Fruit fly (Drosophila melanogaster) whole organism, embryonic: ENCODE data around the gene CG9839.

ENCODE experiments used
- CG10565 ChIP-seq: fragments of 200-800 bp; sonication (Bioruptor generic); optimal IDR thresholded peaks from 3 replicates; lab custom pipeline; 2016; ENCODE audit warnings: missing biosample characterization, mild to moderate bottlenecking, missing genetic modification characterization
- CG12071 ChIP-seq: fragments of 200-800 bp; sonication (Bioruptor generic); optimal IDR thresholded peaks from 3 replicates; lab custom pipeline; 2018; ENCODE audit warnings: missing biosample characterization, mild to moderate bottlenecking, missing genetic modification characterization
- CG12769 ChIP-seq: fragments of 200-800 bp; sonication (Bioruptor generic); optimal IDR thresholded peaks from 2 replicates; lab custom pipeline; 2019; ENCODE audit warnings: missing biosample characterization, mild to moderate bottlenecking, missing genetic modification characterization, moderate library complexity
- CG13123 ChIP-seq: fragments of 200-800 bp; sonication (Bioruptor generic); optimal IDR thresholded peaks from 2 replicates; lab custom pipeline; 2016; ENCODE audit warnings: missing biosample characterization, missing genetic modification characterization
- CG14860 ChIP-seq: fragments of 200-800 bp; sonication (Bioruptor generic); IDR thresholded peaks from 3 replicates; pipeline ENCODE4 v1.3.6; 2022; ENCODE audit warnings: missing biosample characterization, missing genetic modification characterization; ENCODE audit not compliant: partially characterized antibody
- CG14965 ChIP-seq: fragments of 200-800 bp; sonication (Bioruptor generic); optimal IDR thresholded peaks from 2 replicates; lab custom pipeline; 2016; ENCODE audit warnings: missing biosample characterization, missing genetic modification characterization, borderline replicate concordance
- CG15601 ChIP-seq: fragments of 200-800 bp; sonication (Bioruptor generic); optimal IDR thresholded peaks from 3 replicates; lab custom pipeline; 2019; ENCODE audit warnings: missing biosample characterization, mild to moderate bottlenecking, missing genetic modification characterization, moderate library complexity
- CG1647 ChIP-seq: fragments of 200-800 bp; sonication (Bioruptor generic); optimal IDR thresholded peaks from 3 replicates; lab custom pipeline; 2016; ENCODE audit warnings: missing biosample characterization, missing genetic modification characterization
- CG18619 ChIP-seq: fragments of 200-800 bp; sonication (Bioruptor generic); optimal IDR thresholded peaks from 3 replicates; lab custom pipeline; 2017; ENCODE audit warnings: missing biosample characterization, mild to moderate bottlenecking, missing genetic modification characterization
- CG30020 ChIP-seq: fragments of 200-800 bp; optimal IDR thresholded peaks from 2 replicates; lab custom pipeline; 2019; ENCODE audit warnings: missing biosample characterization, mild to moderate bottlenecking, missing genetic modification characterization, moderate library complexity
- CG32772 ChIP-seq: fragments of 200-800 bp; sonication (Bioruptor generic); IDR thresholded peaks from 2 replicates; pipeline ENCODE4 v1.3.6; 2022; ENCODE audit warnings: missing biosample characterization, missing genetic modification characterization
- CG4707 ChIP-seq: fragments of 200-800 bp; sonication (Bioruptor generic); optimal IDR thresholded peaks from 2 replicates; lab custom pipeline; 2018; ENCODE audit warnings: missing biosample characterization, mild to moderate bottlenecking, missing genetic modification characterization, moderate library complexity
- CG7987 ChIP-seq: fragments of 200-800 bp; sonication (Bioruptor generic); optimal IDR thresholded peaks from 2 replicates; lab custom pipeline; 2018; ENCODE audit warnings: missing biosample characterization, mild to moderate bottlenecking, missing genetic modification characterization, moderate library complexity
- CG8290 ChIP-seq, 3 experiments: fragments of 200-800 bp; sonication (Bioruptor generic); optimal IDR thresholded peaks; 2 replicates each; lab custom pipeline; 2016 to 2019; ENCODE audit warnings: missing biosample characterization in 3 of 3, missing genetic modification characterization in 3 of 3, mild to moderate bottlenecking in 2 of 3, moderate library complexity in 1 of 3
- CG9817 ChIP-seq: fragments of 200-800 bp; sonication (Bioruptor generic); optimal IDR thresholded peaks from 2 replicates; lab custom pipeline; 2018; ENCODE audit warnings: missing biosample characterization, mild to moderate bottlenecking, missing genetic modification characterization, moderate library complexity
- CrebB ChIP-seq: fragments of 200-800 bp; sonication (Bioruptor generic); optimal IDR thresholded peaks from 3 replicates; lab custom pipeline; 2018; ENCODE audit warnings: missing biosample characterization, mild to moderate bottlenecking, missing genetic modification characterization
- D19B ChIP-seq: fragments of 200-800 bp; sonication (Bioruptor generic); optimal IDR thresholded peaks from 2 replicates; lab custom pipeline; 2017; ENCODE audit warnings: missing biosample characterization, mild to moderate bottlenecking, missing genetic modification characterization
- Dek ChIP-seq: fragments of 200-800 bp; sonication (Bioruptor generic); optimal IDR thresholded peaks from 3 replicates; lab custom pipeline; 2019; ENCODE audit warnings: missing biosample characterization, mild to moderate bottlenecking, missing genetic modification characterization, moderate library complexity
- Drgx ChIP-seq: fragments of 200-800 bp; sonication (Bioruptor generic); IDR thresholded peaks from 2 replicates; pipeline ENCODE4 v1.3.6; 2022; ENCODE audit warnings: missing biosample characterization, missing genetic modification characterization
- Fer1 ChIP-seq: fragments of 200-800 bp; sonication (Bioruptor generic); optimal IDR thresholded peaks from 2 replicates; lab custom pipeline; 2017; ENCODE audit warnings: missing biosample characterization, mild to moderate bottlenecking, missing genetic modification characterization
- MBD-R2 ChIP-seq: fragments of 200-800 bp; sonication (Bioruptor generic); IDR thresholded peaks from 2 replicates; pipeline ENCODE4 v1.3.6; 2022; ENCODE audit warnings: missing biosample characterization, missing genetic modification characterization
- MTF-1 ChIP-seq: fragments of 200-800 bp; sonication (Bioruptor generic); optimal IDR thresholded peaks from 2 replicates; lab custom pipeline; 2018; ENCODE audit warnings: missing biosample characterization, mild to moderate bottlenecking, missing genetic modification characterization, borderline replicate concordance
- Myb ChIP-seq: fragments of 200-800 bp; sonication (Bioruptor generic); optimal IDR thresholded peaks from 2 replicates; lab custom pipeline; 2016; ENCODE audit warnings: missing biosample characterization, missing genetic modification characterization
- Nf-YA ChIP-seq: fragments of 200-800 bp; sonication (Bioruptor generic); IDR thresholded peaks from 2 replicates; pipeline ENCODE4 v1.3.6; 2022; ENCODE audit warnings: missing biosample characterization, missing genetic modification characterization
- Ravus ChIP-seq: fragments of 200-800 bp; sonication (Bioruptor generic); IDR thresholded peaks from 2 replicates; pipeline ENCODE4 v1.3.6; 2022; ENCODE audit warnings: missing biosample characterization, missing genetic modification characterization
- Sin3A ChIP-seq: fragments of >200 bp; optimal IDR thresholded peaks from 2 replicates; lab custom pipeline; 2018
- ap ChIP-seq: fragments of 200-800 bp; sonication (Bioruptor generic); IDR thresholded peaks from 2 replicates; pipeline ENCODE4 v1.3.6; 2022; ENCODE audit warnings: missing biosample characterization, missing genetic modification characterization
- bsh ChIP-seq, 2 experiments: fragments of 200-800 bp; sonication (Bioruptor generic); optimal IDR thresholded peaks; 2 replicates each; lab custom pipeline; 2017 to 2018; ENCODE audit warnings: mild to moderate bottlenecking in 2 of 2, missing biosample characterization in 2 of 2, missing genetic modification characterization in 2 of 2, moderate library complexity in 1 of 2
- cad ChIP-seq: fragments of >200 bp; optimal IDR thresholded peaks from 2 replicates; lab custom pipeline; 2017; ENCODE audit warnings: missing biosample characterization, missing genetic modification characterization
- cato ChIP-seq: fragments of 200-800 bp; sonication (Bioruptor generic); optimal IDR thresholded peaks from 2 replicates; lab custom pipeline; 2016; ENCODE audit warnings: missing biosample characterization, missing genetic modification characterization, borderline replicate concordance
- ci ChIP-seq: fragments of 200-800 bp; sonication (Bioruptor generic); IDR thresholded peaks from 3 replicates; pipeline ENCODE4 v1.3.6; 2022; ENCODE audit warnings: missing biosample characterization, missing genetic modification characterization
- crol ChIP-seq: fragments of 200-800 bp; sonication (Bioruptor generic); IDR thresholded peaks from 2 replicates; pipeline ENCODE4 v1.3.6; 2022; ENCODE audit warnings: missing biosample characterization, missing genetic modification characterization
- dimm ChIP-seq: fragments of 200-800 bp; sonication (Bioruptor generic); IDR thresholded peaks from 2 replicates; pipeline ENCODE4 v1.3.6; 2022; ENCODE audit warnings: missing biosample characterization, missing genetic modification characterization
- ems ChIP-seq: fragments of 200-800 bp; sonication (Bioruptor generic); optimal IDR thresholded peaks from 3 replicates; lab custom pipeline; 2016; ENCODE audit warnings: missing biosample characterization, missing genetic modification characterization
- fd102C ChIP-seq: fragments of 200-800 bp; sonication (Bioruptor generic); optimal IDR thresholded peaks from 2 replicates; lab custom pipeline; 2018; ENCODE audit warnings: missing biosample characterization, mild to moderate bottlenecking, missing genetic modification characterization, moderate library complexity
- gcm ChIP-seq: fragments of 200-800 bp; sonication (Bioruptor generic); optimal IDR thresholded peaks from 2 replicates; lab custom pipeline; 2019; ENCODE audit warnings: missing biosample characterization, mild to moderate bottlenecking, missing genetic modification characterization, moderate library complexity
- grau ChIP-seq: fragments of 200-800 bp; optimal IDR thresholded peaks from 3 replicates; lab custom pipeline; 2019; ENCODE audit warnings: missing biosample characterization, mild to moderate bottlenecking, missing genetic modification characterization, moderate library complexity
- gro ChIP-seq: fragments of 200-800 bp; sonication (Bioruptor generic); optimal IDR thresholded peaks from 2 replicates; lab custom pipeline; 2016; ENCODE audit warnings: missing biosample characterization, missing genetic modification characterization
- hb ChIP-seq: fragments of 200-800 bp; sonication (Bioruptor generic); IDR thresholded peaks from 3 replicates; pipeline ENCODE4 v1.3.6; 2022; ENCODE audit warnings: missing biosample characterization, missing genetic modification characterization; ENCODE audit not compliant: partially characterized antibody
- insv ChIP-seq, 2 experiments: fragments of 200-800 bp; sonication (Bioruptor generic); optimal IDR thresholded peaks; 3 replicates each; lab custom pipeline; 2016 to 2018; ENCODE audit warnings: missing biosample characterization in 2 of 2, missing genetic modification characterization in 2 of 2
- jing ChIP-seq: fragments of 200-800 bp; sonication (Bioruptor generic); optimal IDR thresholded peaks from 2 replicates; lab custom pipeline; 2018; ENCODE audit warnings: missing biosample characterization, mild to moderate bottlenecking, missing genetic modification characterization
- lab ChIP-seq: fragments of 200-800 bp; sonication (Bioruptor generic); optimal IDR thresholded peaks from 3 replicates; lab custom pipeline; 2017; ENCODE audit warnings: missing biosample characterization, missing genetic modification characterization, mild to moderate bottlenecking, moderate library complexity, missing genetic modification reagents
- mirr ChIP-seq: fragments of 200-800 bp; sonication (Bioruptor generic); optimal IDR thresholded peaks from 3 replicates; lab custom pipeline; 2018; ENCODE audit warnings: missing biosample characterization, mild to moderate bottlenecking, missing genetic modification characterization
- org-1 ChIP-seq: fragments of 200-800 bp; sonication (Bioruptor generic); optimal IDR thresholded peaks from 2 replicates; lab custom pipeline; 2017; ENCODE audit warnings: missing biosample characterization, missing genetic modification characterization
- peb ChIP-seq: fragments of 200-800 bp; sonication (Bioruptor generic); IDR thresholded peaks from 2 replicates; pipeline ENCODE4 v1.3.6; 2022; ENCODE audit warnings: missing biosample characterization, missing genetic modification characterization
- ro ChIP-seq: fragments of 200-800 bp; sonication (Bioruptor generic); IDR thresholded peaks from 2 replicates; pipeline ENCODE4 v1.3.6; 2022; ENCODE audit warnings: missing biosample characterization, missing genetic modification characterization
- sima ChIP-seq: fragments of 200-800 bp; sonication (Bioruptor generic); optimal IDR thresholded peaks from 2 replicates; lab custom pipeline; 2016; ENCODE audit warnings: missing biosample characterization, missing genetic modification characterization
- sug ChIP-seq: fragments of 200-800 bp; optimal IDR thresholded peaks from 2 replicates; lab custom pipeline; 2019; ENCODE audit warnings: missing biosample characterization, mild to moderate bottlenecking, missing genetic modification characterization, moderate library complexity

Gene CG9839

DNA sequence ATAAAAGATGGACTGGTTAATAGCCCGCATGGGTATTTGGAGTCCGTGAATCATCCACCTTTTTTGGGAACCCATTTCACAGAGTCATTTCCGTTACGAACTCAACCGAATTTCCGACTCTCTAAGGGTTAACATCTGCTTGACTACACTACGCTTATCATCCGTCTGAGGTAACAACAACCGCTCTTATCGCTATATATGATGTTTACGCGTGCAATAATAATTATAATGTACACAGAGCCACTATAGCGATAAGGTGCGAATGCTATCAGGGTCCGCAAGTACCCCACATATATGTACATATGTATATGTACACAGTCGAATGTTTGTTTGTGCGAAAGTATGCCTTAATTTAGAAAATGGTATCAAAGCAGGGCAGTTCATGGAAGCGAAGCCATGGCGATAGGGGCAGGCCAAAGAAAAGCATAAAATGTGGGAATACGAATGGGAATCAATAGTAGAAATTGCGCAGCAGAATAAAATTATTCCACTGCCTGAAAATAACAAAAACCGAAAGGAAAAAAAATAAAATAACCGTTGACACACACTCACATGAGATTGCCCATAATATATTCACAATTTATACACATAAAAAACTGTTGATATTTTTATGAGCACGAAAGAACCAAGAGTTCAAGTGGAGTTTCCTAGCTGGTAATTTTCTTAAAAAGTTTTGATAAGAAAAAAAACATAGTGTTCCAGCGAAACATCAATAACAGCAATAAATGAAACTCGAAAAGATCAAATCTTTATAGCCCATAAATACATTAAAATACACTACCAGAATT is 5.0 kb upstream of the CG9839 start (continued):
- TF ChIP-seq cad (GFP tag; lab: Kevin White, UChicago): no peak
- no peak for TF ChIP-seq dimm
- peak; percentile 37 for TF ChIP-seq Myb (GFP tag; lab: Kevin White, UChicago)
- TF ChIP-seq ems: peak; percentile 77
- peak; percentile 65 for TF ChIP-seq Dek (tag; lab: Kevin White, UChicago)
- TF ChIP-seq Drgx (GFP tag; lab: Robert Waterston, UW): peak; percentile 76
- TF ChIP-seq CG14860 (GFP tag; lab: Robert Waterston, UW): no peak
- peak; percentile 95 for TF ChIP-seq Fer1 (GFP tag; lab: Kevin White, UChicago)
- no peak; the same call in 1 of the 2 replicates for TF ChIP-seq crol (GFP tag; lab: Robert Waterston, UW)
- peak in 1 of 2 experiments; percentile 88 for TF ChIP-seq bsh (GFP tag; optimal IDR thresholded peaks at IDR 0.05; lab: Kevin White, UChicago)
- peak; percentile 94 for TF ChIP-seq gcm (GFP tag; lab: Kevin White, UChicago)
- peak; percentile 97 for TF ChIP-seq MTF-1 (GFP tag; lab: Kevin White, UChicago)

- no peak for TF ChIP-seq CG8290 (GFP tag; optimal IDR thresholded peaks at IDR 0.05; lab: Kevin White, UChicago)
- peak in 1 of 2 experiments; percentile 24 for TF ChIP-seq CG8290 (tag; optimal IDR thresholded peaks at IDR 0.05; lab: Kevin White, UChicago)
- peak; percentile 49 for TF ChIP-seq CG7987 (GFP tag; lab: Kevin White, UChicago)
- no peak for TF ChIP-seq ap (GFP tag; lab: Robert Waterston, UW)
- peak; percentile 44; the same call in 1 of the 3 replicates for TF ChIP-seq ci (GFP tag; lab: Robert Waterston, UW)
- TF ChIP-seq grau (tag; lab: Kevin White, UChicago): no peak
- no peak for TF ChIP-seq D19B (GFP tag; lab: Kevin White, UChicago)
- TF ChIP-seq CG4707: no peak
- no peak for TF ChIP-seq CG32772 (GFP tag; lab: Robert Waterston, UW)
- TF ChIP-seq lab (GFP tag; lab: Kevin White, UChicago): no peak
- TF ChIP-seq CG12071 (GFP tag; lab: Kevin White, UChicago): no peak
- TF ChIP-seq CG14965 (GFP tag; lab: Kevin White, UChicago): no peak
- TF ChIP-seq Myb (GFP tag; lab: Kevin White, UChicago): no peak
- TF ChIP-seq hb (GFP tag; lab: Robert Waterston, UW): no peak
- TF ChIP-seq CG15601 (tag; lab: Kevin White, UChicago): no peak
- TF ChIP-seq org-1 (GFP tag; lab: Kevin White, UChicago): no peak
- no peak for TF ChIP-seq CG13123 (GFP tag; lab: Kevin White, UChicago)
- TF ChIP-seq CG12769: peak; percentile 20
- no peak for TF ChIP-seq MBD-R2
- no peak for TF ChIP-seq Sin3A
- TF ChIP-seq ro: no peak
- TF ChIP-seq Nf-YA: no peak
- TF ChIP-seq CG30020 (tag; lab: Kevin White, UChicago): no peak
- TF ChIP-seq insv (GFP tag; optimal IDR thresholded peaks at IDR 0.05; lab: Kevin White, UChicago): no peak
- TF ChIP-seq sima: no peak
- no peak for TF ChIP-seq jing (GFP tag; lab: Kevin White, UChicago)
- no peak for TF ChIP-seq peb
- TF ChIP-seq CrebB (tag; lab: Kevin White, UChicago): peak; percentile 7
- TF ChIP-seq CG1647 (GFP tag; lab: Kevin White, UChicago): no peak
- no peak for TF ChIP-seq cato
- peak; percentile 54 for TF ChIP-seq sug (tag; lab: Kevin White, UChicago)
- TF ChIP-seq gro (GFP tag; lab: Kevin White, UChicago): peak; percentile 27
- TF ChIP-seq CG9817 (tag; lab: Kevin White, UChicago): no peak
- no peak for TF ChIP-seq Ravus (GFP tag; lab: Robert Waterston, UW)
- TF ChIP-seq CG18619 (GFP tag; lab: Kevin White, UChicago): no peak
- TF ChIP-seq CG10565 (GFP tag; lab: Kevin White, UChicago): no peak
- TF ChIP-seq fd102C: no peak
- TF ChIP-seq mirr (GFP tag; lab: Kevin White, UChicago): peak; percentile 57
These were observed 4.1 kb upstream of the CG9839 start for dm6 chr3R:8809712-8810111.
